Worm (Caenorhabditis elegans) whole organism, late embryonic: ENCODE results near the gene nspb-4.

Source experiments
- C38D4.7 ChIP-seq: fragments of 200-800 bp; sonication (Bioruptor generic); optimal IDR thresholded peaks from 2 replicates; lab custom pipeline; 2018; ENCODE audit warnings: mild to moderate bottlenecking, missing genetic modification characterization, moderate library complexity, missing compliant biosample characterization
- F13H6.1 ChIP-seq: sonication (generic microtip); optimal IDR thresholded peaks from 2 replicates; lab custom pipeline; 2016; ENCODE audit warnings: missing genetic modification characterization, missing compliant biosample characterization
- K09A11.1 ChIP-seq: sonication (generic microtip); optimal IDR thresholded peaks from 2 replicates; lab custom pipeline; 2017; ENCODE audit warnings: antibody characterized with exemption, mild to moderate bottlenecking, missing genetic modification characterization, missing compliant biosample characterization; ENCODE audit not compliant: insufficient read depth
- ama-1 ChIP-seq: fragments of 150-350 bp; optimal IDR thresholded peaks from 2 replicates; lab custom pipeline; 2014
- ceh-14 ChIP-seq: sonication (generic microtip); optimal IDR thresholded peaks from 2 replicates; lab custom pipeline; 2016; ENCODE audit warnings: missing genotype, missing genetic modification characterization, missing compliant biosample characterization
- ceh-18 ChIP-seq: sonication (generic microtip); optimal IDR thresholded peaks from 2 replicates; lab custom pipeline; 2016; ENCODE audit warnings: missing genetic modification characterization, missing compliant biosample characterization
- ceh-22 ChIP-seq: sonication (generic microtip); optimal IDR thresholded peaks from 2 replicates; lab custom pipeline; 2017; ENCODE audit warnings: missing biosample characterization, missing genetic modification characterization
- ceh-24 ChIP-seq: sonication (generic microtip); optimal IDR thresholded peaks from 2 replicates; lab custom pipeline; 2016; ENCODE audit warnings: mild to moderate bottlenecking, missing genetic modification characterization, missing compliant biosample characterization
- ceh-30 ChIP-seq: fragments of 150-350 bp; optimal IDR thresholded peaks from 2 replicates; lab custom pipeline; 2014; ENCODE audit warnings: missing biosample characterization, missing genetic modification characterization
- ceh-31 ChIP-seq: sonication (generic microtip); optimal IDR thresholded peaks from 2 replicates; lab custom pipeline; 2016; ENCODE audit warnings: missing genetic modification characterization, missing compliant biosample characterization
- ceh-34 ChIP-seq: sonication (generic microtip); optimal IDR thresholded peaks from 2 replicates; lab custom pipeline; 2016; ENCODE audit warnings: mild to moderate bottlenecking, missing genetic modification characterization, missing compliant biosample characterization
- ceh-48 ChIP-seq: sonication (generic microtip); optimal IDR thresholded peaks from 2 replicates; lab custom pipeline; 2016; ENCODE audit warnings: missing genetic modification characterization, inconsistent platforms, missing compliant biosample characterization
- che-1 ChIP-seq: sonication (generic microtip); optimal IDR thresholded peaks from 2 replicates; lab custom pipeline; 2016; ENCODE audit warnings: mild to moderate bottlenecking, missing genetic modification characterization, missing compliant biosample characterization
- dve-1 ChIP-seq: sonication (generic microtip); optimal IDR thresholded peaks from 2 replicates; lab custom pipeline; 2017; ENCODE audit warnings: antibody characterized with exemption, mild to moderate bottlenecking, missing genetic modification characterization, missing compliant biosample characterization
- elt-2 ChIP-seq: sonication (generic microtip); optimal IDR thresholded peaks from 2 replicates; lab custom pipeline; 2016; ENCODE audit warnings: missing genetic modification reagents, missing genetic modification characterization, missing compliant biosample characterization
- elt-4 ChIP-seq: sonication (generic microtip); optimal IDR thresholded peaks from 2 replicates; lab custom pipeline; 2016; ENCODE audit warnings: missing genetic modification characterization, missing compliant biosample characterization
- ets-4 ChIP-seq: sonication (generic microtip); optimal IDR thresholded peaks from 2 replicates; lab custom pipeline; 2016; ENCODE audit warnings: missing genetic modification characterization, missing compliant biosample characterization
- hlh-13 ChIP-seq: fragments of 200-800 bp; sonication (Bioruptor generic); optimal IDR thresholded peaks from 2 replicates; lab custom pipeline; 2018; ENCODE audit warnings: mild to moderate bottlenecking, missing genetic modification characterization, missing compliant biosample characterization
- hlh-15 ChIP-seq: sonication (generic microtip); optimal IDR thresholded peaks from 2 replicates; lab custom pipeline; 2016; ENCODE audit warnings: missing genetic modification characterization, missing compliant biosample characterization
- hlh-6 ChIP-seq: sonication (generic microtip); optimal IDR thresholded peaks from 2 replicates; lab custom pipeline; 2016; ENCODE audit warnings: missing genotype, missing genetic modification characterization, missing compliant biosample characterization
- lin-11 ChIP-seq: fragments of 200-800 bp; sonication (Bioruptor generic); optimal IDR thresholded peaks from 2 replicates; lab custom pipeline; 2018; ENCODE audit warnings: mild to moderate bottlenecking, missing genetic modification characterization, missing compliant biosample characterization
- madf-2 ChIP-seq: sonication (generic microtip); optimal IDR thresholded peaks from 2 replicates; lab custom pipeline; 2017; ENCODE audit warnings: missing genetic modification characterization, missing compliant biosample characterization
- nfya-1 ChIP-seq: sonication (generic microtip); optimal IDR thresholded peaks from 2 replicates; lab custom pipeline; 2017; ENCODE audit warnings: missing genetic modification characterization, mild to moderate bottlenecking, missing compliant biosample characterization, antibody characterized with exemption, moderate library complexity
- nhr-11 ChIP-seq: fragments of 150-350 bp; optimal IDR thresholded peaks from 2 replicates; lab custom pipeline; 2014; ENCODE audit warnings: missing biosample characterization, missing genetic modification characterization
- pax-1 ChIP-seq: fragments of 150-350 bp; optimal IDR thresholded peaks from 2 replicates; lab custom pipeline; 2014; ENCODE audit warnings: missing biosample characterization, missing genetic modification characterization
- pqm-1 ChIP-seq: sonication (generic microtip); optimal IDR thresholded peaks from 2 replicates; lab custom pipeline; 2016; ENCODE audit warnings: missing genetic modification characterization, missing compliant biosample characterization
- pros-1 ChIP-seq: fragments of 150-350 bp; optimal IDR thresholded peaks from 2 replicates; lab custom pipeline; 2014; ENCODE audit warnings: missing biosample characterization, missing genetic modification reagents, missing genetic modification characterization
- ref-2 ChIP-seq: sonication (generic microtip); optimal IDR thresholded peaks from 2 replicates; lab custom pipeline; 2016; ENCODE audit warnings: missing genetic modification characterization, missing compliant biosample characterization
- rnt-1 ChIP-seq: sonication (generic microtip); optimal IDR thresholded peaks from 2 replicates; lab custom pipeline; 2016; ENCODE audit warnings: missing genetic modification characterization, missing compliant biosample characterization
- tbx-2 ChIP-seq: sonication (generic microtip); optimal IDR thresholded peaks from 2 replicates; lab custom pipeline; 2016; ENCODE audit warnings: missing genetic modification characterization, missing compliant biosample characterization
- tbx-7 ChIP-seq: sonication (generic microtip); optimal IDR thresholded peaks from 2 replicates; lab custom pipeline; 2016; ENCODE audit warnings: missing genotype, missing genetic modification characterization, missing compliant biosample characterization
- unc-3 ChIP-seq, 2 experiments: fragments of 200-800 bp in 1 of 2; sonication (Bioruptor generic) in 1 of 2; sonication (generic microtip) in 1 of 2; conservative IDR thresholded peaks in 1 of 2; optimal IDR thresholded peaks in 1 of 2; 2 replicates each; pipeline versions ENCODE4 v1.3.6 to Lab custom; 2016 to 2022; ENCODE audit warnings: missing compliant biosample characterization in 2 of 2, missing genetic modification characterization in 2 of 2, missing genetic modification reagents in 1 of 2
- unc-55 ChIP-seq: sonication (generic microtip); optimal IDR thresholded peaks from 2 replicates; lab custom pipeline; 2017; ENCODE audit warnings: missing biosample characterization, missing genetic modification reagents, missing genetic modification characterization
- unc-86 ChIP-seq: sonication (generic microtip); optimal IDR thresholded peaks from 2 replicates; lab custom pipeline; 2016; ENCODE audit warnings: missing genetic modification characterization, missing compliant biosample characterization

The nspb-4 gene

DNA sequence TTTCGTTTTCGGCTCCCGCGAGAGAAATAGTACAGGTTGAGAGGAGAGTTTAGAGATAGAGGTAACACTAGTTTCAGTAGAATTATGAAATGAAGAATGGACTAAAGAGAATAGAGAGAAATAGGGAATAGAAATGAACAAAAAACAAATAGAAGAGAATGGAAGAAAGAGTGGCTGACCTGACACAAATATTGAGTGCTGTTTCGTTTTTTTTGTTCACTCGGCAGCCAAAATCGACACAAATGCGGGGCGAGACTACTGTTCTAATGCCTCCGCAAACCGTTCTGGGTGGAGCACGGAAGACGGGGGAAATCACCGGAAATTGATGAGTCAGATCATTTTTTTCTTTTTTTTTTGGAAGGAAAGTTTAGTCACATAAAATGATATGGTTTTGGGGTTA is 25.4 kb upstream of the nspb-4 start:
- TF ChIP-seq che-1 (no peak), pqm-1 (tag; lab: Kevin White, UChicago) (no peak), dve-1 (tag; lab: Kevin White, UChicago) (no peak), nhr-11 (tag; lab: Kevin White, UChicago) (no peak), ama-1 (lab: Kevin White, UChicago) (no peak), unc-86 (tag; lab: Kevin White, UChicago) (no peak), hlh-15 (tag; lab: Kevin White, UChicago) (no peak), unc-3 (GFP tag; conservative IDR thresholded peaks at IDR 0.05; lab: Robert Waterston, UW) (no peak), unc-3 (tag; optimal IDR thresholded peaks at IDR 0.05; lab: Kevin White, UChicago) (no peak)

DNA sequence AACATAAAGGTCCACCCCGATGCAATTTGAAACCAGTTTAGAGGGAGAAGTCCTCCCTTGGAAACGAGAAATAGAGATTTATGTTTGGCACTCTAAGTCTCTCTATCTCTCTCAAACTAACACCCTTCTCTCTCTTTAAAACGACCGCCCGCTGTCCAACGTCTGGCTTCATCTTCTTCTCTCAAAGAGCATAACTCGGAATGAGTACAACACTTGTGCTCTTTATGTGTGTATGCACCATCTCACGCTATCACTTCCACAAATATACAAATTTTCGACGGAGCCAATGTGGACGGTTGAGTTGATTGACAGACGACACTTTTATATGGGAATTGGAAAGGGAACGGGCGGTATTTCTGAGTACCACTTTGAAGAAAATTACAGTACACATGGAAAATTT is 23.7 kb upstream of the nspb-4 start:
- TF ChIP-seq unc-55 (GFP tag; lab: Kevin White, UChicago) (peak; percentile 71), ceh-31 (no peak), nfya-1 (tag; lab: Kevin White, UChicago) (peak; percentile 37)

DNA sequence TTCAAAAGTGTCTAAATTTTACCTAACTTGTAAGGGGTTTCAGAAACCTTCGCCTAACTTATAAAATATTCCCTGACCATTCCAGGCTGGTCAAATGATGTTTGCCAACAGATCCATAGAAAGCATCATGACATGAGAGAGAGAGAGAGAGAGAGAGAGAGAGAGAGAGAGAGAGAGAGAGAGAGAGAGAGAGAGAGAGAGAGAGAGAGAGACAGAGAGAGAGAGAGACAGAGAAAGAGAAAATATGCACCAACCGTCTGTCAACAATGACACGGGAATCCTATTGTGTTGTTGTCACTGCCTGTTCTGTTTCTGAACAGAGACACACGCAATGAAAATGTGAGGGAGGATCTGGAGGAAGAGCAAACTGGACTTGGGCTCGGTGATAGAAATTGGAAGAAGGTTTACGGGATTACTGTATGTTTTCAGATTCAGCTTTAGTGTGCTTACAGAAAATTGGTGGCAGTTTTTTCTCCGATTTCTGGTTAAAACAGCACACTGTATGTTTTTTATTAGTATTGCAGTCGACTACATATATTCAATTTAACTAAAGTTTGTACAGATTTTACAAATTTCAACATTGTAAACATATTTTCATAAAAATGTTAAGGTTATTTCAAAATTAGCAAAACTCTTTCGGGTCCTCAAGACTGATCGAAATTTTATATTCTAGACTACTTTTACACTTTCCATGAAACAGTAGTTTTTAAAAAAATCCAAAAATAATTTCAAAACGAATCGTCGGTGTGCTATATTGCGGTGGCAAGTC is 21.9 kb upstream of the nspb-4 start:
- TF ChIP-seq dve-1 (tag; lab: Kevin White, UChicago) (peak; percentile 59), unc-55 (GFP tag; lab: Kevin White, UChicago) (no peak), ceh-48 (tag; lab: Kevin White, UChicago) (no peak), hlh-6 (no peak), lin-11 (tag; lab: Kevin White, UChicago) (peak; percentile 9), ceh-24 (tag; lab: Kevin White, UChicago) (no peak), hlh-13 (no peak)

ce11 chrIV:6576728-6577101 is 21.3 kb upstream of the nspb-4 start:
- TF ChIP-seq K09A11.1 (tag; lab: Kevin White, UChicago) = no peak
- TF ChIP-seq lin-11 (tag; lab: Kevin White, UChicago) = no peak
- TF ChIP-seq ceh-30 (tag; lab: Kevin White, UChicago) = peak; percentile 23
- no peak for TF ChIP-seq ceh-48 (tag; lab: Kevin White, UChicago)
- peak; percentile 17 for TF ChIP-seq ceh-18
- peak; percentile 55 for TF ChIP-seq ceh-34 (tag; lab: Kevin White, UChicago)
- TF ChIP-seq pros-1 (tag; lab: Kevin White, UChicago) = peak; percentile 32
- peak; percentile 50 for TF ChIP-seq ets-4 (tag; lab: Kevin White, UChicago)
- peak; percentile 57 for TF ChIP-seq nfya-1 (tag; lab: Kevin White, UChicago)
- TF ChIP-seq tbx-7 (tag; lab: Kevin White, UChicago) = no peak
- TF ChIP-seq pax-1 = peak; percentile 50
- no peak for TF ChIP-seq C38D4.7 (GFP tag; lab: Kevin White, UChicago)
- no peak for TF ChIP-seq hlh-15 (tag; lab: Kevin White, UChicago)
- no peak for TF ChIP-seq elt-4 (tag; lab: Kevin White, UChicago)
- TF ChIP-seq ref-2 (tag; lab: Kevin White, UChicago) = peak; percentile 39
- TF ChIP-seq ceh-14 (tag; lab: Kevin White, UChicago) = no peak
- peak; percentile 86 for TF ChIP-seq rnt-1 (tag; lab: Kevin White, UChicago)
- TF ChIP-seq elt-2 (tag; lab: Kevin White, UChicago) = no peak
- TF ChIP-seq tbx-2 (tag; lab: Kevin White, UChicago) = peak; percentile 54
- peak; percentile 15 for TF ChIP-seq unc-55 (GFP tag; lab: Kevin White, UChicago)
- peak; percentile 25 for TF ChIP-seq F13H6.1 (tag; lab: Kevin White, UChicago)
- peak; percentile 70 for TF ChIP-seq ceh-31
- no peak for TF ChIP-seq madf-2 (tag; lab: Kevin White, UChicago)
- peak; percentile 29 for TF ChIP-seq ceh-22 (tag; lab: Kevin White, UChicago)
